Fruit fly (Drosophila melanogaster) whole organism: ENCODE measurements around the gene CG5177.

Experiments used
- CG8478 ChIP-seq: fragments of >200 bp; optimal IDR thresholded peaks from 2 replicates; lab custom pipeline; 2018; ENCODE audit warnings: inconsistent platforms
- Dll ChIP-seq: fragments of >200 bp; optimal IDR thresholded peaks from 2 replicates; lab custom pipeline; 2017
- EcR ChIP-seq, 2 experiments: fragments of >200 bp; optimal IDR thresholded peaks; 2 replicates each; lab custom pipeline; 2017; ENCODE audit warnings: missing biosample characterization in 2 of 2, missing genetic modification characterization in 2 of 2, missing genetic modification reagents in 2 of 2
- pan ChIP-seq: fragments of >200 bp; optimal IDR thresholded peaks from 2 replicates; lab custom pipeline; 2017
- psq ChIP-seq: fragments of >200 bp; optimal IDR thresholded peaks from 2 replicates; lab custom pipeline; 2017
- usp ChIP-seq: fragments of >200 bp; optimal IDR thresholded peaks from 2 replicates; lab custom pipeline; 2017; ENCODE audit warnings: missing biosample characterization, missing genetic modification characterization, mixed read lengths

Gene CG5177

DNA sequence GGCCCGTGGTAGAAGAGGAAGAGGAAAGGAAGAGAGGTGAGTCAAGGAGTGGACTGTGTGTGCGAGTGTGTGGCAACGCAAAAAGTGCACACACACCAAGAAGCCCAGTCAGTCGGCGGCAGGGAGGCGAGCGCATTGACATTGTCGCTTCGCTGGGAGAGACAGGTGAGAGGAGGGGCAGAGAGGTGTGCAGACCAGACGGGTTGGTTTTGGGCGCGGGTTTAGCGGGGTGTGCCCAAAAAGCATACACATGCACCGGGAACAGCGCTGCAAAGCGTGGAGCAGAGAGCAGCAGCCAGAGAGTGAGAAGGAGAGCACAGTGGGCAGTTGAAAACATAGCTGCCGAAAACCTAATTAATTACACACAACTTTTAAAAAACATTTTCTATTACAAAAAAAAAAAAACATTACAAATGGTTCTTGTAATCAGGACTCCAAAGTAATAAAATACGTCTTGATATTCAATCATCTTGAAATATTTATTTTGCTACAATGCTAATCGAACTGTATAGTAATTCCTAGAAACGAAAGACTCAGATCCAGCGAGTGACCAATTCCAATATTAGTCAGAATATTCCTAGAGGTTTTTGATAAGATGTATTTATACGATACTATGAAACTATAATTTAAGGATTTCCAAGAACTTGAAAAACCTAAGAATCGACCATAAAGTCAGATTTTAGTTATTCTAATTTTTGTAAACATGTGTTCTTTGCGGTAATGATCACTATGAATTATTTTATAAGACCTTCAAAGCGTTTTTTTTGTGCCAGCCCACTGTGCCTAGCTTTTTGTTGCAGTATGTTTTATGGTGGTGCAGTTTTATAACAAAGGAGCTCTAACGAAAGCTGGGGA lies 17.6 kb downstream of the CG5177 start:
- TF ChIP-seq pan (lab: Kevin White, UChicago), result no peak
- TF ChIP-seq psq (lab: Kevin White, UChicago), result no peak
- TF ChIP-seq Dll, result peak; percentile 44
- peak; percentile 92 to 99 for TF ChIP-seq EcR (GFP tag; optimal IDR thresholded peaks at IDR 0.05; lab: Kevin White, UChicago)
- TF ChIP-seq usp (GFP tag; lab: Kevin White, UChicago), result no peak

- TF ChIP-seq CG8478 (lab: Kevin White, UChicago) (no peak), pan (lab: Kevin White, UChicago) (no peak), psq (lab: Kevin White, UChicago) (no peak), usp (GFP tag; lab: Kevin White, UChicago) (no peak), EcR (GFP tag; optimal IDR thresholded peaks at IDR 0.05; lab: Kevin White, UChicago) (peak in 1 of 2 experiments; percentile 6)
These were observed 18.4 kb downstream of the CG5177 start for dm6 chr2L:7423333-7423895.

DNA sequence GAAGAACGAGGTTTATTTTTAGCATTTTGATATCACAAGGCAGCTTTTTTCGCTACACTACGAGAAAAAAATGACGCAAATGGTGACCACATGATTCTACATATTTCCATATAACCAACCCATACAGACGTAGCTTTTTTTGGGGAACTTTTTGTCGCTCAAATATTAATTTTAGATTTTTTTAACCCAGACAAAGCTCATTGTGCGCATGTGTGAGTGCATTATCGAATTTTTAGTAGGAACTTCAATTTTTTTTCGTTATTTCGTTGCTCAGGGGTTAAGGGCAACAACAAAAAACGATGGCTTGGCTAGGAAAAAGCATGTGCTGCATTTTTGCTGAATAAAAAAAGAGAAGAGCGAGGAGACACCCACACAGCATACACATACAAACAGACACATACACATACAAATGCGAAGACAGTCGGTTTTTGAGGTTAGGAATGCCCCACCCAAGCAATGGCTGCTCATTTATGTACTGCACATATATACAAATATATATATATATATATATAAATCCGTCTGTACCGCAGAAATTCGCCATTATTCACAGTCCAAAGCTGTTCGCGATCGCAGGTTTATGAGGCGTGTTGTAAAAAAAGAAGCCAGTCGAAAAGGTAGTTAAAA lies 19.4 kb downstream of the CG5177 start:
- TF ChIP-seq CG8478 (lab: Kevin White, UChicago) (peak; percentile 16), Dll (no peak)

DNA sequence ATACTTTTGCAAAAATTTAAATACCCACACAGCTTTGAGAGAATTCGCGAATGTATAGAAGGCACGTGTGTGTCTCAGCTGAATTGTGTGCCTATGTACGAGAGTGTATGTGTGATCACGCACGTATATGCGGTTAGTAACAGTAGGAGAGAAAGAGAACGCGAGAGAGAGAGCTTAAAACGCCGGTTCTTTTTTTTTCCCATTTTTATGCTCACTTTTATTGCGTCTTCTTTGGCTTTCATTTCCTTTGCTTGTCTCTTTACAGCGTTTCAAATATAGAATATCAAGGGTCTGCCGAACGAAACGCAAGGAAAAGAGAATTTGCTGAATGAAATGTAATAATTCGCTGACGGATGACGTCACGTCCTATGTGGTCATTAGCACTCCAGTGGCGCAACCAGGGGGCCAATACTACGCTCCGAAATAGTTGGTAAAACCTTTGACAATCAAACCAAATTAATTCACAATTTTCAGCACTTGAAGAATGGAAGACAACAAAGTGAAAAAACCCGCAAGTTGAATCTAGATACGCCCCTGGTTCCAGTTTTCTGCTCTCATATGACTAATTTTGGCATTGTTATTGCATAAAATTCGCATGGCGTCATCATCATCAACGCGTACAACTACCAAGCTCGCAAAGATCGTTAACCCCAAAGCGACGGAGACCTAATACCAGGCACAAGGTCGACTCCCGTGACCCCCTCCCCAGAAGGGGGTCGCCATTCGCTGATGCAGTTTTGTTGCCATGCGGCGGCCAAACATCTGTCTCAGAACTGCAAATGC lies 20.1 kb downstream of the CG5177 start:
- peak in 1 of 2 experiments; percentile 64 for TF ChIP-seq EcR (GFP tag; optimal IDR thresholded peaks at IDR 0.05; lab: Kevin White, UChicago)
- no peak for TF ChIP-seq CG8478 (lab: Kevin White, UChicago)
- TF ChIP-seq psq (lab: Kevin White, UChicago), result peak; percentile 19
- TF ChIP-seq pan (lab: Kevin White, UChicago), result no peak

DNA sequence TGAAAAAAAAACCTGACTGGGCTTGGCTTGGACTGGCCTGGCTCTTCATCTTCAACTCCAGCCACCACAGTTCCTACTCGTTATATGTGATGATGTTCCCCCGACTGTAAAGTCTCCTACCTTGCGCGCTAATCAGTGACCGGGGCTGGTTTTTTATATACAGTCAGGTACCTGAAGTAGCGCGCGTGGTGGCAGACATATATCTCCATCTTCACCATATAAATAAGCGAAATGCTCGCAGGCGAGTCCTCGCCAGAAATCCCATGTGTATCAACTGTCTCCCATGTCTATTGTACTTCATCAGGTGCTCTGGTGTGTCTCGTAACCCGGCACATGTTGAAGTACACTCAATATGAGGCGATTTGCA lies 20.6 kb downstream of the CG5177 start:
- TF ChIP-seq pan (lab: Kevin White, UChicago) (no peak), usp (GFP tag; lab: Kevin White, UChicago) (no peak), Dll (no peak), EcR (GFP tag; optimal IDR thresholded peaks at IDR 0.05; lab: Kevin White, UChicago) (no peak), CG8478 (lab: Kevin White, UChicago) (no peak), psq (lab: Kevin White, UChicago) (no peak)

- TF ChIP-seq CG8478 (lab: Kevin White, UChicago), result no peak
- no peak for TF ChIP-seq pan (lab: Kevin White, UChicago)
- TF ChIP-seq EcR (GFP tag; optimal IDR thresholded peaks at IDR 0.05; lab: Kevin White, UChicago), result no peak
- no peak for TF ChIP-seq usp (GFP tag; lab: Kevin White, UChicago)
- no peak for TF ChIP-seq Dll
These were observed 21.5 kb downstream of the CG5177 start, which contains the start of gene muc for dm6 chr2L:7426326-7427066. TSS of gene muc (plus strand) at chr2L:7426866.

DNA sequence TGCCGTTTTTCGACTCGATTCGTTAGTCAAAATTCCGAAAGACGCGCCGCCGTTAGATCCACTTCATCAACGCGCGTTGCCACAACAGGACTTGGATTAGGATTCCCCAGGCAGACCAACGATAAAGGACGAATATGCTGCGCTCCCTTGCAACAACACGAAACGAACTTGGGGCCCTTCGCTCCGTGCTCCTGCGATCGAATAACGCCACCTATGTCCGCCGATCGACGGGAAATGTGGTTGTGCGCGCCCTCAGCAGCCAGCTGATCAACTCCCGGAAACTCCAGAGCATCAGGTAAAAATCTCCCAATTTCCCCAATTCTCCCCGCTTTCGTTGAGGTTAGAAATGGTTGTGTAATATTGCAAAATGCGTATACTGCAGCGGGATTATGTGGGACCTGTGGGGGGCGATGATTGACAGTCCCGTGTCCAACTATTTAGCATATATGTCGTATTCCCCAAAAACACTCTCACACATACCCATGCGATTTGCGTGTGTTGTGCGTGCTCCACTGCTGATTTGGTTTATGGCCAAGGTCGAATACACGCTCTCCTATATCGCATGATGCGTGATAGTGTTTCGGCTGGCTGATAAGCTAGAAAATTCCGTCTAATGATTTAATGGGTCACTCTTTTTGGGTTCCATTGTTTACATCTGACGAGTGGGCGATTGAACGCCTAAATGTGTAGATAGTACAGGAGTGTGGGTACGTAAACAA lies 22.2 kb downstream of the CG5177 start:
- TF ChIP-seq Dll (no peak), usp (GFP tag; lab: Kevin White, UChicago) (no peak)

DNA sequence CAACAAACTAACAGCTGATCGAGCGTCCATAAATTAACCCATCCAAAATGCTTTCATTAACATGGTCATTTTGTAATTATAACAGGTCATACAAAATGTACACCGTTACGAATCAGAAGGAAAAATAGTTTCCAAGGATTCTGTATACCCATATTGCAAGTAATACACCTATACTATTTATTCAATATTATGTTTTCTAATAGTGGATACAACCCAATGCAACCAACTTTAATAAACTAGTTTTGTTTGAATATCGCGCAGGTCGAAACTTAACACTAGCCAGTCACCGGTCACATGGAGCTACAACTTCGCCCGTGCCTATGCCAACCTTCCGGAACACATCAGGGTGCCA lies 22.7 kb downstream of the CG5177 start:
- TF ChIP-seq EcR (GFP tag; optimal IDR thresholded peaks at IDR 0.05; lab: Kevin White, UChicago) (no peak), pan (lab: Kevin White, UChicago) (peak; percentile 51)

dm6 chr2L:7430313-7430712 lies 25.3 kb downstream of the CG5177 start:
- TF ChIP-seq CG8478 (lab: Kevin White, UChicago), result no peak
- no peak for TF ChIP-seq EcR (GFP tag; optimal IDR thresholded peaks at IDR 0.05; lab: Kevin White, UChicago)
- no peak for TF ChIP-seq Dll
- no peak for TF ChIP-seq psq (lab: Kevin White, UChicago)
- no peak for TF ChIP-seq pan (lab: Kevin White, UChicago)
- no peak for TF ChIP-seq usp (GFP tag; lab: Kevin White, UChicago)

dm6 chr2L:7431861-7432601 lies 27.0 kb downstream of the CG5177 start:
- no peak for TF ChIP-seq psq (lab: Kevin White, UChicago)
- TF ChIP-seq pan (lab: Kevin White, UChicago), result no peak
- no peak for TF ChIP-seq CG8478 (lab: Kevin White, UChicago)
- TF ChIP-seq usp (GFP tag; lab: Kevin White, UChicago), result no peak
- no peak for TF ChIP-seq Dll
- TF ChIP-seq EcR (GFP tag; optimal IDR thresholded peaks at IDR 0.05; lab: Kevin White, UChicago), result no peak
